Fruit fly (Drosophila melanogaster) whole organism, embryonic: ENCODE measurements around the gene Dbp73D.

ENCODE experiments used
- CG15269 ChIP-seq: fragments of 200-800 bp; sonication (Bioruptor generic); optimal IDR thresholded peaks from 2 replicates; lab custom pipeline; 2018; ENCODE audit warnings: missing biosample characterization, mild to moderate bottlenecking, missing genetic modification characterization, moderate library complexity
- CG17802 ChIP-seq: fragments of 200-800 bp; sonication (Bioruptor generic); optimal IDR thresholded peaks from 2 replicates; lab custom pipeline; 2018; ENCODE audit warnings: missing biosample characterization, mild to moderate bottlenecking, missing genetic modification characterization, moderate library complexity
- CG7987 ChIP-seq: fragments of 200-800 bp; sonication (Bioruptor generic); optimal IDR thresholded peaks from 2 replicates; lab custom pipeline; 2018; ENCODE audit warnings: missing biosample characterization, mild to moderate bottlenecking, missing genetic modification characterization, moderate library complexity
- Drgx ChIP-seq: fragments of 200-800 bp; sonication (Bioruptor generic); IDR thresholded peaks from 2 replicates; pipeline ENCODE4 v1.3.6; 2022; ENCODE audit warnings: missing biosample characterization, missing genetic modification characterization
- Ravus ChIP-seq: fragments of 200-800 bp; sonication (Bioruptor generic); IDR thresholded peaks from 2 replicates; pipeline ENCODE4 v1.3.6; 2022; ENCODE audit warnings: missing biosample characterization, missing genetic modification characterization
- Rx ChIP-seq: fragments of 200-800 bp; sonication (Bioruptor generic); IDR thresholded peaks from 2 replicates; pipeline ENCODE4 v1.3.6; 2022; ENCODE audit warnings: missing biosample characterization, missing genetic modification characterization
- Trl ChIP-seq, 3 experiments: fragments of >200 bp in 2 of 3; fragments of 200-800 bp in 1 of 3; sonication (Bioruptor generic) in 1 of 3; optimal IDR thresholded peaks; 2 replicates in 1 of 3; 3 replicates in 2 of 3; lab custom pipeline; 2016 to 2017; ENCODE audit warnings: missing biosample characterization in 1 of 3, missing genetic modification characterization in 1 of 3
- da ChIP-seq: fragments of 200-800 bp; sonication (Bioruptor generic); optimal IDR thresholded peaks from 2 replicates; lab custom pipeline; 2016; ENCODE audit warnings: missing biosample characterization, missing genetic modification characterization
- inv ChIP-seq: fragments of 200-800 bp; sonication (Bioruptor generic); IDR thresholded peaks from 2 replicates; pipeline ENCODE4 v1.3.6; 2022; ENCODE audit warnings: missing biosample characterization, missing genetic modification characterization; ENCODE audit not compliant: partially characterized antibody
- mld ChIP-seq: fragments of 200-800 bp; sonication (Bioruptor generic); IDR thresholded peaks from 3 replicates; pipeline ENCODE4 v1.3.6; 2022; ENCODE audit warnings: missing biosample characterization, missing genetic modification characterization; ENCODE audit not compliant: partially characterized antibody
- pzg ChIP-seq: fragments of 200-800 bp; sonication (Bioruptor generic); optimal IDR thresholded peaks from 3 replicates; lab custom pipeline; 2018; ENCODE audit warnings: missing biosample characterization, mild to moderate bottlenecking, missing genetic modification characterization, moderate library complexity
- sc ChIP-seq, 3 experiments: fragments of >200 bp in 2 of 3; fragments of 200-800 bp in 1 of 3; sonication (Bioruptor generic) in 1 of 3; optimal IDR thresholded peaks; 2 replicates in 2 of 3; 3 replicates in 1 of 3; lab custom pipeline; 2017; ENCODE audit warnings: mild to moderate bottlenecking in 1 of 3, missing biosample characterization in 1 of 3, missing genetic modification characterization in 1 of 3, missing genetic modification reagents in 1 of 3
- unpg ChIP-seq: fragments of 200-800 bp; sonication (Bioruptor generic); optimal IDR thresholded peaks from 3 replicates; lab custom pipeline; 2018; ENCODE audit warnings: missing biosample characterization, mild to moderate bottlenecking, missing genetic modification characterization, moderate library complexity
- zfh2 ChIP-seq: fragments of 200-800 bp; sonication (Bioruptor generic); optimal IDR thresholded peaks from 2 replicates; lab custom pipeline; 2016; ENCODE audit warnings: missing biosample characterization, missing genetic modification characterization

dm6 chr3L:16772755-16773523, 42.3 kb upstream of the Dbp73D start:
- no peak for TF ChIP-seq inv (GFP tag; lab: Robert Waterston, UW)
- TF ChIP-seq CG15269 (tag; lab: Kevin White, UChicago), result no peak
- TF ChIP-seq CG17802 (tag; lab: Kevin White, UChicago), result no peak
- no peak for TF ChIP-seq unpg (GFP tag; lab: Kevin White, UChicago)
- TF ChIP-seq CG7987, result no peak
- no peak for TF ChIP-seq Drgx
- TF ChIP-seq Trl (optimal IDR thresholded peaks at IDR 0.05; lab: Kevin White, UChicago), result no peak
- no peak for TF ChIP-seq Trl (GFP tag; optimal IDR thresholded peaks at IDR 0.05; lab: Kevin White, UChicago)
- TF ChIP-seq pzg, result no peak
- no peak for TF ChIP-seq da
- no peak for TF ChIP-seq Rx (GFP tag; lab: Robert Waterston, UW)
- TF ChIP-seq mld (GFP tag; lab: Robert Waterston, UW), result no peak
- TF ChIP-seq zfh2 (GFP tag; lab: Kevin White, UChicago), result no peak
- TF ChIP-seq sc (optimal IDR thresholded peaks at IDR 0.05; lab: Kevin White, UChicago), result no peak
- TF ChIP-seq sc (GFP tag; optimal IDR thresholded peaks at IDR 0.05; lab: Kevin White, UChicago), result no peak
- no peak for TF ChIP-seq Ravus
